Worm (Caenorhabditis elegans): ENCODE results near the gene nlp-82.
A peak's percentile ranks its signal among the peaks of the same experiment; 100 is the strongest.

- TF ChIP-seq nhr-77 (tag; optimal IDR thresholded peaks at IDR 0.05) (peak; percentile 52), ZK546.5 (tag; optimal IDR thresholded peaks at IDR 0.05) (no peak), pha-4 (GFP tag; IDR thresholded peaks at IDR 0.05) (no peak), pha-4 (tag; optimal IDR thresholded peaks at IDR 0.05) (no peak), mdl-1 (tag; optimal IDR thresholded peaks at IDR 0.05) (peak in 1 of 2 experiments; percentile 16), ceh-82 (tag; optimal IDR thresholded peaks at IDR 0.05) (no peak), R02D3.7 (tag; optimal IDR thresholded peaks at IDR 0.05) (no peak), ztf-11 (tag; optimal IDR thresholded peaks at IDR 0.05) (no peak), aly-2 (tag; optimal IDR thresholded peaks at IDR 0.05) (no peak), lir-3 (tag; optimal IDR thresholded peaks at IDR 0.05) (no peak)
Observed at ce11 chrII:9281595-9281994, 27.5 kb upstream of the nlp-82 start.

All from whole organism, L4 larva.